Fruit fly (Drosophila melanogaster) whole organism, embryonic: ENCODE measurements around the gene U2af50.

Experiments
- B-H2 ChIP-seq: fragments of 200-800 bp; sonication (Bioruptor generic); optimal IDR thresholded peaks from 2 replicates; lab custom pipeline; 2018; ENCODE audit warnings: missing biosample characterization, mild to moderate bottlenecking, missing genetic modification characterization
- BEAF-32 ChIP-seq: fragments of 200-800 bp; sonication (Bioruptor generic); optimal IDR thresholded peaks from 3 replicates; lab custom pipeline; 2017; ENCODE audit warnings: missing biosample characterization, missing genetic modification characterization, mild to moderate bottlenecking, moderate library complexity, missing genetic modification reagents
- CG10462 ChIP-seq: fragments of 200-800 bp; sonication (Bioruptor generic); optimal IDR thresholded peaks from 2 replicates; lab custom pipeline; 2016; ENCODE audit warnings: missing biosample characterization, missing genetic modification characterization
- CG10543 ChIP-seq: fragments of 200-800 bp; sonication (Bioruptor generic); optimal IDR thresholded peaks from 3 replicates; lab custom pipeline; 2017; ENCODE audit warnings: missing biosample characterization, mild to moderate bottlenecking, missing genetic modification characterization, moderate library complexity
- CG11456 ChIP-seq: fragments of 200-800 bp; sonication (Bioruptor generic); IDR thresholded peaks from 3 replicates; pipeline ENCODE4 v1.3.6; 2022; ENCODE audit warnings: missing biosample characterization, missing genetic modification characterization
- CG11723 ChIP-seq: fragments of 200-800 bp; sonication (Bioruptor generic); optimal IDR thresholded peaks from 2 replicates; lab custom pipeline; 2017; ENCODE audit warnings: missing biosample characterization, mild to moderate bottlenecking, missing genetic modification characterization
- CG12104 ChIP-seq: fragments of 200-800 bp; sonication (Bioruptor generic); optimal IDR thresholded peaks from 3 replicates; lab custom pipeline; 2016; ENCODE audit warnings: missing biosample characterization, missing genetic modification characterization
- CG12299 ChIP-seq: fragments of 200-800 bp; sonication (Bioruptor generic); optimal IDR thresholded peaks from 2 replicates; lab custom pipeline; 2018; ENCODE audit warnings: missing biosample characterization, mild to moderate bottlenecking, missing genetic modification characterization
- CG12391 ChIP-seq: fragments of 200-800 bp; sonication (Bioruptor generic); optimal IDR thresholded peaks from 3 replicates; lab custom pipeline; 2018; ENCODE audit warnings: missing biosample characterization, mild to moderate bottlenecking, missing genetic modification characterization, moderate library complexity
- CG12942 ChIP-seq: fragments of 200-800 bp; sonication (Bioruptor generic); optimal IDR thresholded peaks from 3 replicates; lab custom pipeline; 2016; ENCODE audit warnings: missing biosample characterization, missing genetic modification characterization
- CG14860 ChIP-seq: fragments of 200-800 bp; sonication (Bioruptor generic); IDR thresholded peaks from 3 replicates; pipeline ENCODE4 v1.3.6; 2022; ENCODE audit warnings: missing biosample characterization, missing genetic modification characterization; ENCODE audit not compliant: partially characterized antibody
- CG15073 ChIP-seq: fragments of 200-800 bp; sonication (Bioruptor generic); optimal IDR thresholded peaks from 2 replicates; lab custom pipeline; 2016; ENCODE audit warnings: missing biosample characterization, missing genetic modification characterization
- CG1529 ChIP-seq: fragments of 200-800 bp; sonication (Bioruptor generic); optimal IDR thresholded peaks from 3 replicates; lab custom pipeline; 2018; ENCODE audit warnings: missing biosample characterization, missing genetic modification characterization
- CG1602 ChIP-seq: fragments of 200-800 bp; sonication (Bioruptor generic); optimal IDR thresholded peaks from 3 replicates; lab custom pipeline; 2016; ENCODE audit warnings: missing biosample characterization, missing genetic modification characterization
- CG17359 ChIP-seq: fragments of 200-800 bp; sonication (Bioruptor generic); optimal IDR thresholded peaks from 3 replicates; lab custom pipeline; 2018; ENCODE audit warnings: missing biosample characterization, mild to moderate bottlenecking, missing genetic modification characterization, moderate library complexity
- CG17361 ChIP-seq: fragments of 200-800 bp; sonication (Bioruptor generic); IDR thresholded peaks from 3 replicates; pipeline ENCODE4 v1.3.6; 2022; ENCODE audit warnings: missing biosample characterization, missing genetic modification characterization
- CG17385 ChIP-seq: fragments of 200-800 bp; sonication (Bioruptor generic); optimal IDR thresholded peaks from 3 replicates; lab custom pipeline; 2018; ENCODE audit warnings: missing biosample characterization, mild to moderate bottlenecking, missing genetic modification characterization
- CG2678 ChIP-seq: fragments of 200-800 bp; sonication (Bioruptor generic); optimal IDR thresholded peaks from 3 replicates; lab custom pipeline; 2019; ENCODE audit warnings: missing biosample characterization, mild to moderate bottlenecking, missing genetic modification characterization, moderate library complexity
- CG31224 ChIP-seq: fragments of 200-800 bp; sonication (Bioruptor generic); IDR thresholded peaks from 2 replicates; pipeline ENCODE4 v1.3.6; 2022; ENCODE audit warnings: missing biosample characterization, missing genetic modification characterization
- CG32767 ChIP-seq: fragments of 200-800 bp; sonication (Bioruptor generic); IDR thresholded peaks from 2 replicates; pipeline ENCODE4 v1.3.6; 2022; ENCODE audit warnings: missing biosample characterization, missing genetic modification characterization
- CG33213 ChIP-seq: fragments of 200-800 bp; sonication (Bioruptor generic); optimal IDR thresholded peaks from 3 replicates; lab custom pipeline; 2016; ENCODE audit warnings: missing biosample characterization, missing genetic modification characterization
- CG34376 ChIP-seq: fragments of 200-800 bp; sonication (Bioruptor generic); optimal IDR thresholded peaks from 2 replicates; lab custom pipeline; 2018; ENCODE audit warnings: missing biosample characterization, mild to moderate bottlenecking, missing genetic modification characterization
- CG3995 ChIP-seq: fragments of 200-800 bp; sonication (Bioruptor generic); optimal IDR thresholded peaks from 3 replicates; lab custom pipeline; 2016; ENCODE audit warnings: missing biosample characterization, missing genetic modification characterization
- CG43689 ChIP-seq: fragments of 200-800 bp; sonication (Bioruptor generic); IDR thresholded peaks from 2 replicates; pipeline ENCODE4 v1.3.6; 2022; ENCODE audit warnings: missing biosample characterization, missing genetic modification characterization
- CG4617 ChIP-seq: fragments of 200-800 bp; sonication (Bioruptor generic); optimal IDR thresholded peaks from 3 replicates; lab custom pipeline; 2016; ENCODE audit warnings: missing biosample characterization, missing genetic modification characterization, borderline replicate concordance
- CG4707 ChIP-seq: fragments of 200-800 bp; sonication (Bioruptor generic); optimal IDR thresholded peaks from 2 replicates; lab custom pipeline; 2018; ENCODE audit warnings: missing biosample characterization, mild to moderate bottlenecking, missing genetic modification characterization, moderate library complexity
- CG7372 ChIP-seq: fragments of 200-800 bp; sonication (Bioruptor generic); IDR thresholded peaks from 2 replicates; pipeline ENCODE4 v1.3.6; 2022; ENCODE audit warnings: missing biosample characterization, missing genetic modification characterization
- CG8290 ChIP-seq, 3 experiments: fragments of 200-800 bp; sonication (Bioruptor generic); optimal IDR thresholded peaks; 2 replicates each; lab custom pipeline; 2016 to 2019; ENCODE audit warnings: missing biosample characterization in 3 of 3, missing genetic modification characterization in 3 of 3, mild to moderate bottlenecking in 2 of 3, moderate library complexity in 1 of 3
- Dll ChIP-seq: fragments of 200-800 bp; sonication (Bioruptor generic); IDR thresholded peaks from 4 replicates; pipeline ENCODE4 v1.3.6; 2022; ENCODE audit warnings: missing biosample characterization, missing genetic modification characterization; ENCODE audit not compliant: partially characterized antibody
- E2f1 ChIP-seq: fragments of 200-800 bp; sonication (Bioruptor generic); IDR thresholded peaks from 2 replicates; pipeline ENCODE4 v1.3.6; 2022; ENCODE audit warnings: missing biosample characterization, missing genetic modification characterization
- HLH3B ChIP-seq: fragments of 200-800 bp; sonication (Bioruptor generic); IDR thresholded peaks from 2 replicates; pipeline ENCODE4 v1.3.6; 2022; ENCODE audit warnings: missing biosample characterization, missing genetic modification characterization
- Hsf ChIP-seq: fragments of 200-800 bp; sonication (Bioruptor generic); optimal IDR thresholded peaks from 3 replicates; lab custom pipeline; 2016; ENCODE audit warnings: missing biosample characterization, missing genetic modification characterization
- MBD-R2 ChIP-seq: fragments of 200-800 bp; sonication (Bioruptor generic); IDR thresholded peaks from 2 replicates; pipeline ENCODE4 v1.3.6; 2022; ENCODE audit warnings: missing biosample characterization, missing genetic modification characterization
- Mad ChIP-seq: fragments of 200-800 bp; sonication (Bioruptor generic); optimal IDR thresholded peaks from 2 replicates; lab custom pipeline; 2016; ENCODE audit warnings: missing biosample characterization, missing genetic modification characterization
- Ptx1 ChIP-seq: fragments of 200-800 bp; sonication (Bioruptor generic); IDR thresholded peaks from 2 replicates; pipeline ENCODE4 v1.3.6; 2022; ENCODE audit warnings: missing biosample characterization, missing genetic modification characterization
- Sox100B ChIP-seq: fragments of 200-800 bp; sonication (Bioruptor generic); optimal IDR thresholded peaks from 3 replicates; lab custom pipeline; 2018; ENCODE audit warnings: missing biosample characterization, mild to moderate bottlenecking, missing genetic modification characterization
- aop ChIP-seq: fragments of 200-800 bp; sonication (Bioruptor generic); IDR thresholded peaks from 2 replicates; pipeline ENCODE4 v1.3.6; 2022; ENCODE audit warnings: missing biosample characterization, missing genetic modification characterization
- ato ChIP-seq: fragments of 200-800 bp; sonication (Bioruptor generic); IDR thresholded peaks from 2 replicates; pipeline ENCODE4 v1.3.6; 2022; ENCODE audit warnings: missing biosample characterization, missing genetic modification characterization; ENCODE audit not compliant: partially characterized antibody
- ci ChIP-seq: fragments of 200-800 bp; sonication (Bioruptor generic); IDR thresholded peaks from 3 replicates; pipeline ENCODE4 v1.3.6; 2022; ENCODE audit warnings: missing biosample characterization, missing genetic modification characterization
- fd3F ChIP-seq: fragments of 200-800 bp; sonication (Bioruptor generic); optimal IDR thresholded peaks from 2 replicates; lab custom pipeline; 2018; ENCODE audit warnings: missing biosample characterization, mild to moderate bottlenecking, missing genetic modification characterization, moderate library complexity
- grn ChIP-seq: fragments of 200-800 bp; sonication (Bioruptor generic); optimal IDR thresholded peaks from 3 replicates; lab custom pipeline; 2017; ENCODE audit warnings: missing biosample characterization, missing genetic modification characterization
- ham ChIP-seq: fragments of 200-800 bp; sonication (Bioruptor generic); IDR thresholded peaks from 2 replicates; pipeline ENCODE4 v1.3.6; 2022; ENCODE audit warnings: missing biosample characterization, missing genetic modification characterization
- hbn ChIP-seq: fragments of 200-800 bp; sonication (Bioruptor generic); IDR thresholded peaks from 2 replicates; pipeline ENCODE4 v1.3.6; 2022; ENCODE audit warnings: missing biosample characterization, missing genetic modification characterization; ENCODE audit not compliant: partially characterized antibody
- hth ChIP-seq: fragments of >200 bp; optimal IDR thresholded peaks from 2 replicates; lab custom pipeline; 2017; ENCODE audit warnings: inconsistent platforms
- odd ChIP-seq: fragments of 200-800 bp; sonication (Bioruptor generic); optimal IDR thresholded peaks from 2 replicates; lab custom pipeline; 2017; ENCODE audit warnings: missing biosample characterization, mild to moderate bottlenecking, missing genetic modification characterization
- sens-2 ChIP-seq: fragments of 200-800 bp; sonication (Bioruptor generic); IDR thresholded peaks from 2 replicates; pipeline ENCODE4 v1.3.6; 2022; ENCODE audit warnings: missing biosample characterization, missing genetic modification characterization
- slbo ChIP-seq: fragments of 200-800 bp; sonication (Bioruptor generic); IDR thresholded peaks from 2 replicates; pipeline ENCODE4 v1.3.6; 2022; ENCODE audit warnings: missing biosample characterization, missing genetic modification characterization
- stwl ChIP-seq: fragments of 200-800 bp; sonication (Bioruptor generic); optimal IDR thresholded peaks from 3 replicates; lab custom pipeline; 2018; ENCODE audit warnings: missing biosample characterization, mild to moderate bottlenecking, missing genetic modification characterization, moderate library complexity
- zen ChIP-seq: fragments of 200-800 bp; sonication (Bioruptor generic); optimal IDR thresholded peaks from 3 replicates; lab custom pipeline; 2018; ENCODE audit warnings: missing biosample characterization, mild to moderate bottlenecking, missing genetic modification characterization, moderate library complexity

U2af50 gene

DNA sequence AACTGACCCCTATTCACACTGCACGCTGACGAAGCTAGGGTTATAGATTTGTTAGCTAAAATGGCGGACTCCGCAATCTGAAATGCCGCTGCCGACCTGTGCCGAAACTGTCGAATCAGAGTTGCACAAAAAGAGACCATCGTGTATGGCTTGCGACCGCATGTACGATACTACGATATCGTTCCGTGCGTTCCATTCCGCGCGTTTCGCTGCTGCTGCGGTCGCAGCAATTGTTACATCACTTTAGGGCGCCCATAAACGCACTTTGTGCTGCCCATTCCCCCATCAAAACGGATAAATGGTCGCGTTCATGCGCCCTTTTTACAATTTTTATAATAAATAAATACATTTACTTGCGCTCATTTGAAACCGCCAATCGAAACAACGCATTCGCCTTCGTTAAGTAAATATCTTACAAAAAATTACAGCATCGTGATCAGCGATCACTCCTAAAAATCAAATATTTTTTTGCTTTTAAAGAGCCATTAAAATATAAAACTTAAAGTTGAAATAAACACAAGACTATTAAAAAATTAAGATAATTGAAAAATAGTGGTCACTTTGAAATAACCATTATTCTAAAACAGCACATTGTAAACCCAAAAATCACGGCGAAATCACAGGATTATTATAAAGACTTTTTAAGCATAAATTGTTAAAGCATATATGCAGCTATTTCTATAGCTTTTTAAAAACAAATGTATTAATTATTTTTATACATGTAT is 38.5 kb downstream of the U2af50 start, which contains the start of gene Cyp1 (continued):
- TF ChIP-seq CG34376 (GFP tag; lab: Kevin White, UChicago) (no peak), CG8290 (GFP tag; optimal IDR thresholded peaks at IDR 0.05; lab: Kevin White, UChicago) (peak; percentile 24), CG8290 (tag; optimal IDR thresholded peaks at IDR 0.05; lab: Kevin White, UChicago) (peak; percentile 0 to 80), BEAF-32 (GFP tag; lab: Kevin White, UChicago) (peak; percentile 80), CG4707 (GFP tag; lab: Kevin White, UChicago) (no peak), CG1529 (no peak), CG12942 (GFP tag; lab: Kevin White, UChicago) (no peak), CG4617 (GFP tag; lab: Kevin White, UChicago) (no peak), odd (GFP tag; lab: Kevin White, UChicago) (no peak), aop (GFP tag; lab: Robert Waterston, UW) (no peak), CG10462 (no peak), CG12299 (tag; lab: Kevin White, UChicago) (no peak), CG3995 (GFP tag; lab: Kevin White, UChicago) (peak; percentile 95), CG12391 (tag; lab: Kevin White, UChicago) (peak; percentile 19), CG12104 (GFP tag; lab: Kevin White, UChicago) (no peak), CG43689 (GFP tag; lab: Robert Waterston, UW) (no peak), CG31224 (peak; percentile 30; the same call in 1 of the 2 replicates), CG33213 (no peak), slbo (GFP tag; lab: Robert Waterston, UW) (peak; percentile 72; the same call in 1 of the 2 replicates), CG1602 (peak; percentile 1), ato (GFP tag; lab: Robert Waterston, UW) (peak; percentile 82), CG11723 (GFP tag; lab: Kevin White, UChicago) (peak; percentile 51), CG32767 (GFP tag; lab: Robert Waterston, UW) (no peak; the same call in 1 of the 2 replicates), Hsf (GFP tag; lab: Kevin White, UChicago) (no peak), CG15073 (GFP tag; lab: Kevin White, UChicago) (no peak), HLH3B (GFP tag; lab: Robert Waterston, UW) (peak; percentile 19; the same call in 1 of the 2 replicates), grn (GFP tag; lab: Kevin White, UChicago) (no peak), sens-2 (GFP tag; lab: Robert Waterston, UW) (0 out of 2 replicates have a peak, but pooled peaks have one; percentile 19), Dll (GFP tag; lab: Robert Waterston, UW) (peak; percentile 65; the same call in 3 of the 4 replicates), CG7372 (peak; percentile 38; the same call in 1 of the 2 replicates), Ptx1 (0 out of 2 replicates have a peak, but pooled peaks have one; percentile 43), CG14860 (peak; percentile 58; the same call in 2 of the 3 replicates), stwl (peak; percentile 41), Mad (GFP tag; lab: Kevin White, UChicago) (no peak), ci (peak; percentile 77), MBD-R2 (GFP tag; lab: Robert Waterston, UW) (peak; percentile 52), hbn (GFP tag; lab: Robert Waterston, UW) (peak; percentile 66), zen (tag; lab: Kevin White, UChicago) (no peak), CG10543 (GFP tag; lab: Kevin White, UChicago) (no peak), ham (no peak), CG17361 (GFP tag; lab: Robert Waterston, UW) (peak; percentile 61), E2f1 (GFP tag; lab: Robert Waterston, UW) (peak; percentile 60), B-H2 (peak; percentile 47), CG17385 (GFP tag; lab: Kevin White, UChicago) (no peak), Sox100B (GFP tag; lab: Kevin White, UChicago) (peak; percentile 32), CG11456 (GFP tag; lab: Robert Waterston, UW) (0 out of 3 replicates have a peak, but pooled peaks have one; percentile 66), hth (lab: Kevin White, UChicago) (no peak), CG2678 (no peak), CG17359 (tag; lab: Kevin White, UChicago) (peak; percentile 15), fd3F (GFP tag; lab: Kevin White, UChicago) (peak; percentile 9)
